Fruit fly (Drosophila melanogaster): ENCODE results near the gene CG15715.

CG15715 gene

dm6 chr3L:15813988-15814387 is 23.3 kb downstream of the CG15715 start (continued):
- TF ChIP-seq CG9797 (GFP tag; optimal IDR thresholded peaks at IDR 0.05): no peak
- no peak for TF ChIP-seq inv (GFP tag; IDR thresholded peaks at IDR 0.05; ENCODE audit: partially characterized antibody)
- TF ChIP-seq CG14710 (tag; optimal IDR thresholded peaks at IDR 0.05): no peak
- TF ChIP-seq vvl (GFP tag; IDR thresholded peaks at IDR 0.05): no peak
- no peak for TF ChIP-seq CG9437 (GFP tag; optimal IDR thresholded peaks at IDR 0.05)
- no peak for TF ChIP-seq Spps (tag; optimal IDR thresholded peaks at IDR 0.05)
- TF ChIP-seq repo (GFP tag; optimal IDR thresholded peaks at IDR 0.05): no peak
- TF ChIP-seq Hmr (GFP tag; optimal IDR thresholded peaks at IDR 0.05): peak; percentile 66
- TF ChIP-seq pita (GFP tag; optimal IDR thresholded peaks at IDR 0.05): no peak
- TF ChIP-seq CG34224 (GFP tag; IDR thresholded peaks at IDR 0.05; ENCODE audit: partially characterized antibody): no peak
- TF ChIP-seq CG9817 (tag; optimal IDR thresholded peaks at IDR 0.05): no peak
- TF ChIP-seq CG5245 (GFP tag; optimal IDR thresholded peaks at IDR 0.05): no peak
- no peak for TF ChIP-seq CG11560 (tag; IDR thresholded peaks at IDR 0.05)
- no peak for TF ChIP-seq bigmax (GFP tag; optimal IDR thresholded peaks at IDR 0.05)
- TF ChIP-seq Doc2 (GFP tag; IDR thresholded peaks at IDR 0.05): no peak
- no peak for TF ChIP-seq lmd (GFP tag; IDR thresholded peaks at IDR 0.05)
- no peak for TF ChIP-seq Xbp1 (GFP tag; optimal IDR thresholded peaks at IDR 0.05)
- TF ChIP-seq gfzf (GFP tag; optimal IDR thresholded peaks at IDR 0.05): no peak
- no peak for TF ChIP-seq CG7928 (GFP tag; optimal IDR thresholded peaks at IDR 0.05)
- no peak for TF ChIP-seq CG43689 (GFP tag; IDR thresholded peaks at IDR 0.05)
- no peak for TF ChIP-seq B-H1 (GFP tag; IDR thresholded peaks at IDR 0.05)
- peak; percentile 27 for TF ChIP-seq CG12659 (GFP tag; optimal IDR thresholded peaks at IDR 0.05)
- no peak for TF ChIP-seq Ravus (GFP tag; IDR thresholded peaks at IDR 0.05)
- TF ChIP-seq Myb (GFP tag; optimal IDR thresholded peaks at IDR 0.05): no peak
- TF ChIP-seq croc (GFP tag; conservative IDR thresholded peaks at IDR 0.05): no peak
- peak; percentile 73 for TF ChIP-seq CG10543 (GFP tag; optimal IDR thresholded peaks at IDR 0.05)
- no peak for TF ChIP-seq stc (GFP tag; IDR thresholded peaks at IDR 0.05)
- no peak for TF ChIP-seq hth (optimal IDR thresholded peaks at IDR 0.05)
- TF ChIP-seq Asciz (GFP tag; optimal IDR thresholded peaks at IDR 0.05): no peak
- TF ChIP-seq CG7987 (GFP tag; optimal IDR thresholded peaks at IDR 0.05): peak; percentile 37
- no peak for TF ChIP-seq ab (GFP tag; optimal IDR thresholded peaks at IDR 0.05)
- TF ChIP-seq kah (GFP tag; optimal IDR thresholded peaks at IDR 0.05): no peak
- TF ChIP-seq CG34422 (GFP tag; IDR thresholded peaks at IDR 0.05): no peak
- no peak for TF ChIP-seq nom (GFP tag; optimal IDR thresholded peaks at IDR 0.05)
- no peak for TF ChIP-seq CG7556 (GFP tag; optimal IDR thresholded peaks at IDR 0.05)
- no peak for TF ChIP-seq Adf1 (GFP tag; IDR thresholded peaks at IDR 0.05)
- peak; percentile 67 for TF ChIP-seq CG6854 (GFP tag; optimal IDR thresholded peaks at IDR 0.05)
- TF ChIP-seq Dip2 (GFP tag; IDR thresholded peaks at IDR 0.05): no peak
- TF ChIP-seq CG12104 (GFP tag; optimal IDR thresholded peaks at IDR 0.05): no peak
- no peak for TF ChIP-seq CG11247 (GFP tag; IDR thresholded peaks at IDR 0.05)
- no peak for TF ChIP-seq CG17612 (GFP tag; IDR thresholded peaks at IDR 0.05)
- peak; percentile 85 for TF ChIP-seq sd (tag; optimal IDR thresholded peaks at IDR 0.05)
- no peak for TF ChIP-seq insv (GFP tag; optimal IDR thresholded peaks at IDR 0.05)
- TF ChIP-seq HLH4C (GFP tag; IDR thresholded peaks at IDR 0.05; ENCODE audit: partially characterized antibody): no peak
- no peak for TF ChIP-seq CG33557 (GFP tag; optimal IDR thresholded peaks at IDR 0.05)
- no peak for TF ChIP-seq ap (GFP tag; IDR thresholded peaks at IDR 0.05)
- no peak for TF ChIP-seq Atf-2 (GFP tag; optimal IDR thresholded peaks at IDR 0.05)
- TF ChIP-seq CG8765 (GFP tag; IDR thresholded peaks at IDR 0.05): no peak
- no peak for TF ChIP-seq h (optimal IDR thresholded peaks at IDR 0.05)
- TF ChIP-seq CoRest (tag; optimal IDR thresholded peaks at IDR 0.05): no peak
- TF ChIP-seq ERR (GFP tag; optimal IDR thresholded peaks at IDR 0.05): no peak
- TF ChIP-seq Hand (GFP tag; optimal IDR thresholded peaks at IDR 0.05): peak; percentile 38
- no peak for TF ChIP-seq fd64A (GFP tag; optimal IDR thresholded peaks at IDR 0.05)

Measured in whole organism, embryonic.